Worm (Caenorhabditis elegans) whole organism, L4 larva: ENCODE results near the gene C45B2.1.

Source experiments
- D1046.2 ChIP-seq: fragments of 200-800 bp; sonication (Bioruptor generic); IDR thresholded peaks from 2 replicates; pipeline ENCODE4 v1.3.6; 2022; ENCODE audit warnings: missing genetic modification characterization, missing compliant biosample characterization
- T20F7.1 ChIP-seq: fragments of 200-800 bp; sonication (Bioruptor generic); optimal IDR thresholded peaks from 2 replicates; lab custom pipeline; 2018; ENCODE audit warnings: mild to moderate bottlenecking, missing genetic modification characterization, missing compliant biosample characterization
- T26A8.4 ChIP-seq: fragments of 200-800 bp; sonication (Bioruptor generic); IDR thresholded peaks from 2 replicates; pipeline ENCODE4 v1.3.6; 2022; ENCODE audit warnings: missing genetic modification characterization, missing compliant biosample characterization
- Y48G9A.11 ChIP-seq: fragments of 200-800 bp; sonication (Bioruptor generic); IDR thresholded peaks from 2 replicates; pipeline ENCODE4 v1.3.6; 2022; ENCODE audit warnings: missing genetic modification reagents, missing genetic modification characterization, missing compliant biosample characterization
- ZK546.5 ChIP-seq, 2 experiments: sonication (generic microtip); optimal IDR thresholded peaks; 2 replicates each; lab custom pipeline; 2017; ENCODE audit warnings: missing biosample characterization in 2 of 2, missing genetic modification characterization in 2 of 2
- aha-1 ChIP-seq: fragments of 150-350 bp; peaks from one replicate; lab custom pipeline; 2014; ENCODE audit warnings: missing biosample characterization, missing genetic modification characterization
- ceh-28 ChIP-seq: fragments of 150-350 bp; optimal IDR thresholded peaks from 2 replicates; lab custom pipeline; 2014; ENCODE audit warnings: missing biosample characterization, missing genetic modification reagents, missing genetic modification characterization
- ceh-32 ChIP-seq: sonication (generic microtip); optimal IDR thresholded peaks from 2 replicates; lab custom pipeline; 2016; ENCODE audit warnings: mild to moderate bottlenecking, missing genetic modification characterization, missing compliant biosample characterization; ENCODE audit not compliant: poor library complexity
- ceh-44 ChIP-seq: fragments of 200-800 bp; sonication (Bioruptor generic); IDR thresholded peaks from 2 replicates; pipeline ENCODE4 v1.3.6; 2022; ENCODE audit warnings: missing genetic modification reagents, missing genetic modification characterization, missing compliant biosample characterization
- cey-2 ChIP-seq: sonication (generic microtip); optimal IDR thresholded peaks from 3 replicates; lab custom pipeline; 2017; ENCODE audit warnings: missing genetic modification characterization, mild to moderate bottlenecking, missing compliant biosample characterization, antibody characterized with exemption, borderline replicate concordance; ENCODE audit not compliant: insufficient read depth
- daf-16 ChIP-seq, 3 experiments: sonication (generic microtip); optimal IDR thresholded peaks; 2 replicates each; lab custom pipeline; 2016 to 2017; ENCODE audit warnings: missing genetic modification characterization in 3 of 3, missing genetic modification reagents in 3 of 3, mild to moderate bottlenecking in 2 of 3, missing compliant biosample characterization in 2 of 3, missing biosample characterization in 1 of 3, moderate library complexity in 1 of 3
- dmd-6 ChIP-seq: fragments of 200-800 bp; sonication (Bioruptor generic); IDR thresholded peaks from 2 replicates; pipeline ENCODE4 v1.3.6; 2022; ENCODE audit warnings: missing genetic modification reagents, missing genetic modification characterization, missing compliant biosample characterization
- dmd-8 ChIP-seq: fragments of 200-800 bp; sonication (Bioruptor generic); IDR thresholded peaks from 2 replicates; pipeline ENCODE4 v1.3.6; 2022; ENCODE audit warnings: missing genetic modification characterization, missing compliant biosample characterization
- dve-1 ChIP-seq: sonication (generic microtip); optimal IDR thresholded peaks from 2 replicates; lab custom pipeline; 2017; ENCODE audit warnings: antibody characterized with exemption, mild to moderate bottlenecking, missing genetic modification characterization, missing compliant biosample characterization; ENCODE audit not compliant: insufficient read depth
- egl-27 ChIP-seq: sonication (generic microtip); optimal IDR thresholded peaks from 3 replicates; lab custom pipeline; 2017; ENCODE audit warnings: missing biosample characterization, missing genetic modification reagents, missing genetic modification characterization
- hlh-11 ChIP-seq: fragments of 200-800 bp; sonication (Bioruptor generic); optimal IDR thresholded peaks from 2 replicates; lab custom pipeline; 2018; ENCODE audit warnings: mild to moderate bottlenecking, missing genetic modification characterization, missing compliant biosample characterization
- hlh-30 ChIP-seq: sonication (generic microtip); optimal IDR thresholded peaks from 2 replicates; lab custom pipeline; 2017; ENCODE audit warnings: antibody characterized with exemption, mild to moderate bottlenecking, missing genetic modification characterization, missing compliant biosample characterization; ENCODE audit not compliant: insufficient read depth
- jun-1 ChIP-seq: fragments of 150-350 bp; optimal IDR thresholded peaks from 2 replicates; lab custom pipeline; 2014; ENCODE audit warnings: missing biosample characterization, missing genetic modification reagents, missing genetic modification characterization
- lin-15B ChIP-seq: fragments of 150-350 bp; sonication (generic microtip); optimal IDR thresholded peaks from 3 replicates; lab custom pipeline; 2014; ENCODE audit warnings: missing biosample characterization, missing genetic modification characterization
- lsy-2 ChIP-seq, 2 experiments: fragments of 150-350 bp in 1 of 2; sonication (generic microtip) in 1 of 2; optimal IDR thresholded peaks; 2 replicates each; lab custom pipeline; 2014 to 2017; ENCODE audit warnings: missing biosample characterization in 2 of 2, missing genetic modification characterization in 2 of 2
- madf-5 ChIP-seq, 2 experiments: fragments of 200-800 bp; sonication (Bioruptor generic); IDR thresholded peaks; 2 replicates each; pipeline ENCODE4 v1.3.6; 2022; ENCODE audit warnings: missing compliant biosample characterization in 2 of 2, missing genetic modification characterization in 2 of 2
- mxl-2 ChIP-seq: fragments of 200-800 bp; sonication (Bioruptor generic); conservative IDR thresholded peaks from 2 replicates; pipeline ENCODE4 v1.3.6; 2022; ENCODE audit warnings: missing genetic modification reagents, missing genetic modification characterization, missing compliant biosample characterization
- mxl-3 ChIP-seq: fragments of 200-800 bp; sonication (Bioruptor generic); optimal IDR thresholded peaks from 2 replicates; lab custom pipeline; 2018; ENCODE audit warnings: mild to moderate bottlenecking, missing genetic modification characterization, missing compliant biosample characterization
- nhr-28 ChIP-seq: fragments of 150-350 bp; optimal IDR thresholded peaks from 2 replicates; lab custom pipeline; 2014; ENCODE audit warnings: missing biosample characterization, missing genetic modification characterization
- nhr-41 ChIP-seq: fragments of 200-800 bp; sonication (Bioruptor generic); IDR thresholded peaks from 2 replicates; pipeline ENCODE4 v1.3.6; 2022; ENCODE audit warnings: missing genetic modification reagents, missing genetic modification characterization, missing compliant biosample characterization
- nhr-42 ChIP-seq: fragments of 200-800 bp; sonication (Bioruptor generic); IDR thresholded peaks from 2 replicates; pipeline ENCODE4 v1.3.6; 2022; ENCODE audit warnings: missing genetic modification characterization, missing compliant biosample characterization
- nhr-6 ChIP-seq: fragments of 150-350 bp; optimal IDR thresholded peaks from 2 replicates; lab custom pipeline; 2014; ENCODE audit warnings: missing biosample characterization, missing genetic modification characterization
- php-3 ChIP-seq: fragments of 200-800 bp; sonication (Bioruptor generic); IDR thresholded peaks from 2 replicates; pipeline ENCODE4 v1.3.6; 2022; ENCODE audit warnings: missing genetic modification reagents, missing genetic modification characterization, missing compliant biosample characterization
- pqm-1 ChIP-seq: sonication (generic microtip); optimal IDR thresholded peaks from 2 replicates; lab custom pipeline; 2017; ENCODE audit warnings: missing biosample characterization, missing genetic modification characterization
- rbr-2 ChIP-seq: sonication (generic microtip); optimal IDR thresholded peaks from 2 replicates; lab custom pipeline; 2016; ENCODE audit warnings: missing genotype, missing genetic modification characterization, missing compliant biosample characterization
- saeg-2 ChIP-seq: fragments of 200-800 bp; sonication (Bioruptor generic); IDR thresholded peaks from 2 replicates; pipeline ENCODE4 v1.3.6; 2022; ENCODE audit warnings: missing genetic modification reagents, missing genetic modification characterization, missing compliant biosample characterization
- set-16 ChIP-seq: fragments of 200-800 bp; sonication (Bioruptor generic); IDR thresholded peaks from 2 replicates; pipeline ENCODE4 v1.3.6; 2022; ENCODE audit warnings: missing genetic modification reagents, missing genetic modification characterization, missing compliant biosample characterization
- snpc-4 ChIP-seq: fragments of 150-350 bp; optimal IDR thresholded peaks from 2 replicates; lab custom pipeline; 2014; ENCODE audit warnings: missing biosample characterization, missing genetic modification characterization
- tag-97 ChIP-seq: fragments of 200-800 bp; sonication (Bioruptor generic); IDR thresholded peaks from 2 replicates; pipeline ENCODE4 v1.3.6; 2022; ENCODE audit warnings: missing genetic modification characterization, missing compliant biosample characterization
- unc-130 ChIP-seq: sonication (generic microtip); optimal IDR thresholded peaks from 2 replicates; lab custom pipeline; 2016; ENCODE audit warnings: missing genetic modification reagents, missing genetic modification characterization, missing compliant biosample characterization
- unc-39 ChIP-seq: sonication (generic microtip); optimal IDR thresholded peaks from 2 replicates; lab custom pipeline; 2017; ENCODE audit warnings: missing biosample characterization, missing genetic modification characterization
- unc-62 ChIP-seq, 3 experiments: fragments of 150-350 bp in 1 of 3; sonication (generic microtip); optimal IDR thresholded peaks in 2 of 3; peaks in 1 of 3; 1 replicate in 1 of 3; 2 replicates in 2 of 3; lab custom pipeline; 2014 to 2017; ENCODE audit warnings: missing biosample characterization in 3 of 3, missing genetic modification characterization in 3 of 3, missing genetic modification reagents in 3 of 3, missing genotype in 1 of 3
- vab-7 ChIP-seq: fragments of 200-800 bp; sonication (Bioruptor generic); IDR thresholded peaks from 2 replicates; pipeline ENCODE4 v1.3.6; 2022; ENCODE audit warnings: missing genetic modification reagents, missing genetic modification characterization, missing compliant biosample characterization
- zag-1 ChIP-seq: fragments of 150-350 bp; optimal IDR thresholded peaks from 2 replicates; lab custom pipeline; 2014; ENCODE audit warnings: missing biosample characterization, missing genetic modification characterization
- zfp-3 ChIP-seq: fragments of 200-800 bp; sonication (Bioruptor generic); conservative IDR thresholded peaks from 2 replicates; pipeline ENCODE4 v1.3.6; 2022; ENCODE audit warnings: missing genetic modification reagents, missing genetic modification characterization, missing compliant biosample characterization
- ztf-11 ChIP-seq: fragments of 150-350 bp; optimal IDR thresholded peaks from 2 replicates; lab custom pipeline; 2014; ENCODE audit warnings: missing biosample characterization, missing genetic modification characterization

The C45B2.1 gene

DNA sequence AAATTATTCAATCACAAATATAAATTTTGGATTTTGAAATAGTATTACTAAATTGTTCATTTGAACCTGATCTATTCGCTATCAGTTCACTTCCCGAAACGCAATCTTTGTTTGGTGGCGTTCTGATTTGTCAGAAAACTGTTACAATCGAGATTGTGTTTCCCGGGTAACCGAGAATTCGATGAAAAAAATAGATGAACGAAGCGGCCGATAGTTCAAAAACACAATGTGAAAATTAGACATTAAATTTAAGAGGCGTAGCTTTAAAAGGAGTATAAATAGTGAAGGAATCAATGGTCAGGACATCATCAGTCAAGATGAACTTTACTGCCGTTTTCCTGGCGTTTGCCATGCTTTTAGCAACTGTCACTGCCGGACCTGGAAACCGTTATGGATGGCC lies at the start of gene C45B2.1:
Gene C45B2.1, plus strand, starts transcription at position 301 of the 400 bp plus-strand sequence.
- TF ChIP-seq ZK546.5 (tag; optimal IDR thresholded peaks at IDR 0.05; lab: Kevin White, UChicago), result no peak
- TF ChIP-seq zfp-3 (GFP tag; lab: Robert Waterston, UW), result no peak
- TF ChIP-seq ceh-28 (tag; lab: Kevin White, UChicago), result no peak
- TF ChIP-seq D1046.2 (GFP tag; lab: Robert Waterston, UW), result no peak
- no peak for TF ChIP-seq dmd-6 (GFP tag; lab: Robert Waterston, UW)

DNA sequence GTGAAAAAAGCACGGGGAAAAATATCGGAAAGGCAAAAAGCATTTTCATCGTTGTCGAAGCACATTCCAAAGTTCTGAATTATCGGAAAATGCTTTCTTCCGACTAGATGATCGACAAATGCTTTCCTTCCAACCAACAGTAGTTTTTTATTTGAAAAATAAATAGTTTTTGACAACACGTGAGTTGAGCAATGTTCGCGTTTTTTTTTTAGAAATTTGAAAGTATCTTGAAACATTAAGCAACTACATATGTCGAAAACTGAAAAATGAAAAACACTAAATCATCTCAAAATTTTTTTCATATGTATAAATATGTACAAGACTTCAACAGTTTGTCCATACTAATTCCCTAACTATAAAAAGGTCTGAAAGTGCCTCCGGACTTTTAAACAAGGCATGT lies 46.4 kb upstream of the C45B2.1 start, which contains the start of gene hsp-25:
Gene hsp-25, minus strand, starts transcription at position 101 of the 400 bp plus-strand sequence.
- TF ChIP-seq aha-1 (tag; lab: Kevin White, UChicago) (peak; percentile 29), unc-62 (GFP tag; optimal IDR thresholded peaks at IDR 0.05 in 1 of 2; lab: Kevin White, UChicago) (peak in 1 of 2 experiments; percentile 72), unc-62 (tag; optimal IDR thresholded peaks at IDR 0.05; lab: Kevin White, UChicago) (no peak), rbr-2 (tag; lab: Kevin White, UChicago) (no peak)
- TF ChIP-seq, all 104 proteins: peak for 2

- TF ChIP-seq ztf-11 (no peak), tag-97 (GFP tag; lab: Robert Waterston, UW) (no peak), nhr-41 (no peak), aha-1 (tag; lab: Kevin White, UChicago) (peak; percentile 73), lsy-2 (tag; optimal IDR thresholded peaks at IDR 0.05; lab: Kevin White, UChicago) (no peak), madf-5 (GFP tag; IDR thresholded peaks at IDR 0.05; lab: Robert Waterston, UW) (no peak), ceh-32 (tag; lab: Kevin White, UChicago) (no peak), nhr-6 (no peak), unc-130 (GFP tag; lab: Kevin White, UChicago) (no peak), nhr-42 (GFP tag; lab: Robert Waterston, UW) (no peak), T20F7.1 (no peak), unc-62 (GFP tag; optimal IDR thresholded peaks at IDR 0.05 in 1 of 2; lab: Kevin White, UChicago) (peak in 1 of 2 experiments; percentile 74), unc-62 (tag; optimal IDR thresholded peaks at IDR 0.05; lab: Kevin White, UChicago) (no peak), cey-2 (tag; lab: Kevin White, UChicago) (no peak), Y48G9A.11 (no peak), unc-39 (tag; lab: Kevin White, UChicago) (no peak), zag-1 (tag; lab: Kevin White, UChicago) (no peak), saeg-2 (GFP tag; lab: Robert Waterston, UW) (no peak), ceh-44 (no peak), T26A8.4 (GFP tag; lab: Robert Waterston, UW) (no peak), daf-16 (GFP tag; optimal IDR thresholded peaks at IDR 0.05; lab: Kevin White, UChicago) (peak in 1 of 2 experiments; percentile 22), daf-16 (tag; optimal IDR thresholded peaks at IDR 0.05; lab: Kevin White, UChicago) (no peak), pqm-1 (tag; lab: Kevin White, UChicago) (no peak), mxl-3 (GFP tag; lab: Kevin White, UChicago) (peak; percentile 2), set-16 (peak; percentile 78), dmd-8 (GFP tag; lab: Robert Waterston, UW) (no peak), jun-1 (tag; lab: Kevin White, UChicago) (no peak)
- TF ChIP-seq, all 104 proteins: peak for 5
These were observed 45.4 kb upstream of the C45B2.1 start for ce11 chrX:6040435-6041093.

- TF ChIP-seq jun-1 (tag; lab: Kevin White, UChicago) (no peak), egl-27 (tag; lab: Kevin White, UChicago) (no peak), hlh-11 (tag; lab: Kevin White, UChicago) (peak; percentile 64), dve-1 (tag; lab: Kevin White, UChicago) (peak; percentile 27), snpc-4 (no peak), mxl-2 (GFP tag; lab: Robert Waterston, UW) (no peak), lin-15B (tag; lab: Kevin White, UChicago) (no peak), daf-16 (GFP tag; optimal IDR thresholded peaks at IDR 0.05; lab: Kevin White, UChicago) (no peak), daf-16 (tag; optimal IDR thresholded peaks at IDR 0.05; lab: Kevin White, UChicago) (peak; percentile 0), dmd-6 (GFP tag; lab: Robert Waterston, UW) (0 out of 2 replicates have a peak, but pooled peaks have one; percentile 10), nhr-28 (tag; lab: Kevin White, UChicago) (peak; percentile 37), php-3 (GFP tag; lab: Robert Waterston, UW) (peak; percentile 58), vab-7 (GFP tag; lab: Robert Waterston, UW) (no peak), hlh-30 (tag; lab: Kevin White, UChicago) (peak; percentile 26)
These were observed 44.9 kb upstream of the C45B2.1 start for ce11 chrX:6041094-6041441.
